Fruit fly (Drosophila melanogaster): ENCODE results near the gene Rsf1.

dm6 chr2L:10292066-10292560 is 28.8 kb upstream of the Rsf1 start, which contains the start of gene Ufd4:
- no peak for TF ChIP-seq Pif1B (GFP tag; optimal IDR thresholded peaks at IDR 0.05)
- no peak for TF ChIP-seq CG12605 (GFP tag; IDR thresholded peaks at IDR 0.05)
- no peak for TF ChIP-seq CG4496 (GFP tag; IDR thresholded peaks at IDR 0.05)
- no peak for TF ChIP-seq CG8301 (tag; optimal IDR thresholded peaks at IDR 0.05)
- no peak for TF ChIP-seq CG14655 (GFP tag; optimal IDR thresholded peaks at IDR 0.05)
- peak; percentile 38 for TF ChIP-seq CG15710 (tag; optimal IDR thresholded peaks at IDR 0.05)
- TF ChIP-seq CG10348 (GFP tag; IDR thresholded peaks at IDR 0.05), result no peak
- TF ChIP-seq CG9948 (tag; optimal IDR thresholded peaks at IDR 0.05), result no peak
- TF ChIP-seq gl (tag; optimal IDR thresholded peaks at IDR 0.05), result no peak
- no peak for TF ChIP-seq D1 (tag; optimal IDR thresholded peaks at IDR 0.05)
- TF ChIP-seq rn (GFP tag; IDR thresholded peaks at IDR 0.05), result no peak
- no peak for TF ChIP-seq CG34367 (tag; optimal IDR thresholded peaks at IDR 0.05)
- no peak for TF ChIP-seq CG8159 (tag; optimal IDR thresholded peaks at IDR 0.05)

Data from whole organism, pupa.